Worm (Caenorhabditis elegans) whole organism, L1 larva: Measurements from ENCODE around the gene grl-13.

Experiments used
- ama-1 ChIP-seq: fragments of 150-350 bp; optimal IDR thresholded peaks from 2 replicates; lab custom pipeline; 2014
- ceh-82 ChIP-seq, 3 experiments: fragments of 150-350 bp in 1 of 3; sonication (generic microtip) in 2 of 3; optimal IDR thresholded peaks; 2 replicates each; lab custom pipeline; 2014 to 2017; ENCODE audit warnings: missing biosample characterization in 3 of 3, missing genetic modification characterization in 3 of 3
- elt-2 ChIP-seq: sonication (generic microtip); optimal IDR thresholded peaks from 2 replicates; lab custom pipeline; 2016; ENCODE audit warnings: missing genetic modification characterization, mild to moderate bottlenecking, inconsistent platforms, missing compliant biosample characterization, missing genetic modification reagents
- elt-3 ChIP-seq, 6 experiments: fragments of 150-350 bp in 1 of 6; sonication (generic microtip); optimal IDR thresholded peaks; 2 replicates each; lab custom pipeline; 2017 to 2018; ENCODE audit warnings: missing biosample characterization in 6 of 6, missing genetic modification characterization in 6 of 6, inconsistent platforms in 1 of 6
- lin-14 ChIP-seq: fragments of 200-800 bp; sonication (Bioruptor generic); optimal IDR thresholded peaks from 2 replicates; lab custom pipeline; 2018; ENCODE audit warnings: mild to moderate bottlenecking, missing genetic modification characterization, moderate library complexity, missing compliant biosample characterization
- nhr-11 ChIP-seq: fragments of 150-350 bp; optimal IDR thresholded peaks from 2 replicates; lab custom pipeline; 2014; ENCODE audit warnings: missing biosample characterization, missing genetic modification characterization
- nhr-12 ChIP-seq: sonication (generic microtip); optimal IDR thresholded peaks from 2 replicates; lab custom pipeline; 2017; ENCODE audit warnings: missing biosample characterization, missing genetic modification characterization
- nhr-76 ChIP-seq: sonication (generic microtip); optimal IDR thresholded peaks from 2 replicates; lab custom pipeline; 2017; ENCODE audit warnings: missing biosample characterization, missing genetic modification characterization
- pqm-1 ChIP-seq: sonication (generic microtip); optimal IDR thresholded peaks from 3 replicates; lab custom pipeline; 2017; ENCODE audit warnings: missing biosample characterization, missing genetic modification characterization
- snpc-4 ChIP-seq: fragments of 150-350 bp; optimal IDR thresholded peaks from 2 replicates; lab custom pipeline; 2014; ENCODE audit warnings: missing biosample characterization, missing genetic modification characterization
- zag-1 ChIP-seq: fragments of 150-350 bp; optimal IDR thresholded peaks from 2 replicates; lab custom pipeline; 2014; ENCODE audit warnings: missing biosample characterization, missing genetic modification characterization

ce11 chrV:4315057-4315456, 49.4 kb downstream of the grl-13 start, which contains the start of gene srh-192:
- TF ChIP-seq zag-1 (tag; lab: Kevin White, UChicago) (no peak), nhr-11 (no peak), ama-1 (lab: Kevin White, UChicago) (no peak), nhr-12 (tag; lab: Kevin White, UChicago) (no peak), nhr-76 (no peak), ceh-82 (tag; optimal IDR thresholded peaks at IDR 0.05; lab: Kevin White, UChicago) (no peak), snpc-4 (tag; lab: Kevin White, UChicago) (no peak), pqm-1 (tag; lab: Kevin White, UChicago) (no peak), elt-2 (tag; lab: Kevin White, UChicago) (no peak), elt-3 (tag; optimal IDR thresholded peaks at IDR 0.05; lab: Kevin White, UChicago) (no peak), lin-14 (no peak)
